Worm (Caenorhabditis elegans): ENCODE results near the gene czw-1.

czw-1 gene

ce11 chrIV:7946457-7946856 is at the start of gene czw-1:
Gene czw-1 (minus strand): TSS chrIV:7946825.
- TF ChIP-seq F44E2.7 (GFP tag; IDR thresholded peaks at IDR 0.05) = no peak
- TF ChIP-seq ctbp-1 (GFP tag; IDR thresholded peaks at IDR 0.05) = no peak
- no peak for TF ChIP-seq aly-2 (tag; optimal IDR thresholded peaks at IDR 0.05)
- TF ChIP-seq daf-8 (GFP tag; IDR thresholded peaks at IDR 0.05) = no peak
- peak; percentile 71 for TF ChIP-seq T20F7.1 (GFP tag; optimal IDR thresholded peaks at IDR 0.05)
- no peak for TF ChIP-seq Y5F2A.4 (GFP tag; optimal IDR thresholded peaks at IDR 0.05)
- no peak for TF ChIP-seq mdl-1 (tag; optimal IDR thresholded peaks at IDR 0.05)
- peak; percentile 12 for TF ChIP-seq mes-2 (tag; optimal IDR thresholded peaks at IDR 0.05; ENCODE audit: poor library complexity, severe bottlenecking)

ce11 chrIV:7994715-7995114 is 48.1 kb upstream of the czw-1 start:
- TF ChIP-seq ztf-7 (tag; optimal IDR thresholded peaks at IDR 0.05) (no peak), unc-130 (GFP tag; optimal IDR thresholded peaks at IDR 0.05) (no peak), unc-62 (GFP tag; optimal IDR thresholded peaks at IDR 0.05 in 1 of 2) (peak in 1 of 2 experiments; percentile 69), unc-62 (tag; optimal IDR thresholded peaks at IDR 0.05) (no peak)

ce11 chrIV:7988385-7988784 is 41.8 kb upstream of the czw-1 start, which contains the start of gene col-115:
Gene col-115 (plus strand): TSS chrIV:7988685.
- no peak for TF ChIP-seq D1046.2 (GFP tag; IDR thresholded peaks at IDR 0.05)
- TF ChIP-seq Y75B8A.6 (GFP tag; IDR thresholded peaks at IDR 0.05) = no peak
- TF ChIP-seq daf-19 (GFP tag; conservative IDR thresholded peaks at IDR 0.05) = no peak
- TF ChIP-seq nhr-41 (GFP tag; IDR thresholded peaks at IDR 0.05) = no peak
- TF ChIP-seq nhr-111 (GFP tag; optimal IDR thresholded peaks at IDR 0.05) = no peak
- TF ChIP-seq saeg-2 (GFP tag; IDR thresholded peaks at IDR 0.05) = no peak
- TF ChIP-seq gei-8 (GFP tag; optimal IDR thresholded peaks at IDR 0.05) = no peak
- TF ChIP-seq ctbp-1 (GFP tag; IDR thresholded peaks at IDR 0.05) = no peak
- TF ChIP-seq mdt-29 (GFP tag; IDR thresholded peaks at IDR 0.05) = no peak
- TF ChIP-seq fos-1 (tag; optimal IDR thresholded peaks at IDR 0.05) = no peak
- no peak for TF ChIP-seq lim-7 (GFP tag; IDR thresholded peaks at IDR 0.05)
- TF ChIP-seq egl-43 (GFP tag; IDR thresholded peaks at IDR 0.05) = no peak
- no peak for TF ChIP-seq egl-27 (tag; optimal IDR thresholded peaks at IDR 0.05)

- no peak for TF ChIP-seq hmg-1.1 (GFP tag; IDR thresholded peaks at IDR 0.05)
Observed at ce11 chrIV:7987083-7987482, 40.5 kb upstream of the czw-1 start, which contains the start of gene mec-17. Gene mec-17 (minus strand): TSS chrIV:7987183.

ce11 chrIV:7985737-7986136 is 39.1 kb upstream of the czw-1 start:
- TF ChIP-seq skn-1 (tag; optimal IDR thresholded peaks at IDR 0.05) (no peak), hlh-11 (tag; optimal IDR thresholded peaks at IDR 0.05) (peak; percentile 27), nhr-25 (tag; optimal IDR thresholded peaks at IDR 0.05; ENCODE audit: borderline replicate concordance, insufficient read depth) (no peak), lin-1 (GFP tag; IDR thresholded peaks at IDR 0.05) (no peak), mxl-3 (GFP tag; optimal IDR thresholded peaks at IDR 0.05) (peak; percentile 61), saeg-2 (GFP tag; IDR thresholded peaks at IDR 0.05) (no peak), dpl-1 (GFP tag; optimal IDR thresholded peaks at IDR 0.05) (no peak), ctbp-1 (GFP tag; IDR thresholded peaks at IDR 0.05) (no peak), nhr-28 (tag; optimal IDR thresholded peaks at IDR 0.05) (peak; percentile 46), duxl-1 (tag; optimal IDR thresholded peaks at IDR 0.05; ENCODE audit: poor library complexity) (no peak), nhr-48 (tag; optimal IDR thresholded peaks at IDR 0.05) (peak; percentile 29), aha-1 (tag) (peak; percentile 47), hlh-30 (tag; optimal IDR thresholded peaks at IDR 0.05; ENCODE audit: insufficient read depth) (peak; percentile 38), T20F7.1 (GFP tag; optimal IDR thresholded peaks at IDR 0.05) (no peak), mdl-1 (tag; optimal IDR thresholded peaks at IDR 0.05) (peak in 1 of 2 experiments; percentile 49)

Data from whole organism, L4 larva.